Worm (Caenorhabditis elegans) whole organism, L2 larva: ENCODE data around the gene Y48A5A.3.

Experiments used
- C34F6.9 ChIP-seq: fragments of 150-350 bp; optimal IDR thresholded peaks from 2 replicates; lab custom pipeline; 2014; ENCODE audit warnings: missing biosample characterization, missing genetic modification characterization
- F13H6.1 ChIP-seq: sonication (generic microtip); optimal IDR thresholded peaks from 2 replicates; lab custom pipeline; 2016; ENCODE audit warnings: missing genetic modification characterization, missing compliant biosample characterization
- R02D3.7 ChIP-seq: fragments of 150-350 bp; optimal IDR thresholded peaks from 2 replicates; lab custom pipeline; 2014; ENCODE audit warnings: missing biosample characterization, missing genetic modification characterization
- ZK546.5 ChIP-seq: sonication (generic microtip); optimal IDR thresholded peaks from 2 replicates; lab custom pipeline; 2017; ENCODE audit warnings: missing biosample characterization, missing genetic modification characterization
- alr-1 ChIP-seq: fragments of 150-350 bp; optimal IDR thresholded peaks from 2 replicates; lab custom pipeline; 2014; ENCODE audit warnings: missing biosample characterization, missing genetic modification characterization
- aly-2 ChIP-seq: fragments of 150-350 bp; optimal IDR thresholded peaks from 2 replicates; lab custom pipeline; 2014; ENCODE audit warnings: missing biosample characterization, missing genetic modification characterization
- ama-1 ChIP-seq: fragments of 150-350 bp; optimal IDR thresholded peaks from 2 replicates; lab custom pipeline; 2018; ENCODE audit warnings: inconsistent platforms
- blmp-1 ChIP-seq: sonication (generic microtip); optimal IDR thresholded peaks from 2 replicates; lab custom pipeline; 2017; ENCODE audit warnings: missing genetic modification characterization, mild to moderate bottlenecking, missing compliant biosample characterization, antibody characterized with exemption, moderate library complexity; ENCODE audit not compliant: insufficient read depth
- ceh-16 ChIP-seq: fragments of 150-350 bp; optimal IDR thresholded peaks from 2 replicates; lab custom pipeline; 2014; ENCODE audit warnings: missing biosample characterization, missing genetic modification characterization
- ceh-82 ChIP-seq: fragments of 150-350 bp; optimal IDR thresholded peaks from 2 replicates; lab custom pipeline; 2014; ENCODE audit warnings: missing biosample characterization, missing genetic modification characterization
- crh-2 ChIP-seq: sonication (generic microtip); optimal IDR thresholded peaks from 2 replicates; lab custom pipeline; 2017; ENCODE audit warnings: missing biosample characterization, missing genetic modification characterization
- dmd-4 ChIP-seq: sonication (generic microtip); optimal IDR thresholded peaks from 2 replicates; lab custom pipeline; 2017; ENCODE audit warnings: missing biosample characterization, missing genetic modification characterization
- egl-27 ChIP-seq: sonication (generic microtip); optimal IDR thresholded peaks from 3 replicates; lab custom pipeline; 2017; ENCODE audit warnings: missing biosample characterization, missing genetic modification reagents, missing genetic modification characterization
- elt-1 ChIP-seq: fragments of 150-350 bp; optimal IDR thresholded peaks from 2 replicates; lab custom pipeline; 2014; ENCODE audit warnings: missing biosample characterization, missing genetic modification characterization
- elt-3 ChIP-seq: sonication (generic microtip); optimal IDR thresholded peaks from 2 replicates; lab custom pipeline; 2017; ENCODE audit warnings: missing biosample characterization, missing genetic modification characterization
- fos-1 ChIP-seq: fragments of 150-350 bp; optimal IDR thresholded peaks from 2 replicates; lab custom pipeline; 2014; ENCODE audit warnings: missing biosample characterization, missing genetic modification characterization
- gmeb-1 ChIP-seq: fragments of 150-350 bp; optimal IDR thresholded peaks from 2 replicates; lab custom pipeline; 2014; ENCODE audit warnings: missing biosample characterization, missing genetic modification characterization
- lin-11 ChIP-seq: fragments of 150-350 bp; sonication (generic microtip); optimal IDR thresholded peaks from 2 replicates; lab custom pipeline; 2014; ENCODE audit warnings: missing biosample characterization, missing genetic modification characterization, inconsistent platforms, mixed read lengths
- lin-39 ChIP-seq: fragments of 150-350 bp; optimal IDR thresholded peaks from 2 replicates; lab custom pipeline; 2014; ENCODE audit warnings: missing biosample characterization, missing genetic modification reagents, missing genetic modification characterization
- lsy-2 ChIP-seq, 2 experiments: fragments of 150-350 bp in 1 of 2; sonication (generic microtip) in 1 of 2; optimal IDR thresholded peaks; 2 replicates each; lab custom pipeline; 2014 to 2017; ENCODE audit warnings: missing biosample characterization in 2 of 2, missing genetic modification characterization in 2 of 2
- mab-5 ChIP-seq: fragments of 150-350 bp; optimal IDR thresholded peaks from 2 replicates; lab custom pipeline; 2014; ENCODE audit warnings: missing biosample characterization, missing genetic modification characterization
- mbf-1 ChIP-seq: sonication (generic microtip); optimal IDR thresholded peaks from 2 replicates; lab custom pipeline; 2017; ENCODE audit warnings: missing biosample characterization, missing genetic modification characterization
- mdl-1 ChIP-seq, 2 experiments: fragments of 150-350 bp in 1 of 2; sonication (generic microtip) in 1 of 2; optimal IDR thresholded peaks; 2 replicates each; lab custom pipeline; 2017; ENCODE audit warnings: missing biosample characterization in 2 of 2, missing genetic modification characterization in 2 of 2
- nhr-11 ChIP-seq: fragments of 150-350 bp; optimal IDR thresholded peaks from 2 replicates; lab custom pipeline; 2014; ENCODE audit warnings: missing biosample characterization, missing genetic modification characterization
- nhr-129 ChIP-seq: fragments of 150-350 bp; optimal IDR thresholded peaks from 2 replicates; lab custom pipeline; 2014; ENCODE audit warnings: missing biosample characterization, missing genetic modification characterization
- nhr-21 ChIP-seq: fragments of 150-350 bp; optimal IDR thresholded peaks from 2 replicates; lab custom pipeline; 2014; ENCODE audit warnings: missing biosample characterization, missing genetic modification characterization
- nhr-23 ChIP-seq: fragments of 150-350 bp; optimal IDR thresholded peaks from 2 replicates; lab custom pipeline; 2014; ENCODE audit warnings: missing biosample characterization, missing genetic modification reagents, missing genetic modification characterization
- nhr-25 ChIP-seq: fragments of 150-350 bp; sonication (generic microtip); optimal IDR thresholded peaks from 3 replicates; lab custom pipeline; 2014; ENCODE audit warnings: missing biosample characterization, missing genetic modification characterization
- nhr-77 ChIP-seq: fragments of 150-350 bp; optimal IDR thresholded peaks from 2 replicates; lab custom pipeline; 2014; ENCODE audit warnings: missing biosample characterization, missing genetic modification characterization
- peb-1 ChIP-seq: fragments of 150-350 bp; optimal IDR thresholded peaks from 2 replicates; lab custom pipeline; 2014; ENCODE audit warnings: missing biosample characterization, missing genetic modification characterization
- sem-4 ChIP-seq: fragments of 150-350 bp; optimal IDR thresholded peaks from 2 replicates; lab custom pipeline; 2014; ENCODE audit warnings: missing biosample characterization, missing genetic modification reagents, missing genetic modification characterization
- sma-3 ChIP-seq: sonication (generic microtip); optimal IDR thresholded peaks from 2 replicates; lab custom pipeline; 2016; ENCODE audit warnings: missing genetic modification reagents, missing genetic modification characterization, missing compliant biosample characterization
- sma-9 ChIP-seq, 2 experiments: fragments of 150-350 bp in 1 of 2; sonication (generic microtip) in 1 of 2; optimal IDR thresholded peaks; 2 replicates each; lab custom pipeline; 2014 to 2016; ENCODE audit warnings: missing genetic modification characterization in 2 of 2, mild to moderate bottlenecking in 1 of 2, missing biosample characterization in 1 of 2, missing compliant biosample characterization in 1 of 2, missing genetic modification reagents in 1 of 2, moderate library complexity in 1 of 2
- unc-39 ChIP-seq: fragments of 150-350 bp; optimal IDR thresholded peaks from 2 replicates; lab custom pipeline; 2014; ENCODE audit warnings: missing biosample characterization, missing genetic modification characterization
- unc-55 ChIP-seq: fragments of 150-350 bp; sonication (generic microtip); optimal IDR thresholded peaks from 3 replicates; lab custom pipeline; 2014; ENCODE audit warnings: missing biosample characterization, missing genetic modification reagents, missing genetic modification characterization
- unc-62 ChIP-seq: fragments of 150-350 bp; optimal IDR thresholded peaks from 2 replicates; lab custom pipeline; 2014; ENCODE audit warnings: missing biosample characterization, missing genetic modification reagents, missing genetic modification characterization
- zag-1 ChIP-seq: fragments of 150-350 bp; optimal IDR thresholded peaks from 2 replicates; lab custom pipeline; 2014; ENCODE audit warnings: missing biosample characterization, missing genetic modification characterization
- ztf-1 ChIP-seq: fragments of 200-800 bp; sonication (Bioruptor generic); conservative IDR thresholded peaks from 2 replicates; pipeline ENCODE4 v1.3.6; 2022; ENCODE audit warnings: missing genetic modification characterization, missing compliant biosample characterization
- ztf-11 ChIP-seq: sonication (generic microtip); optimal IDR thresholded peaks from 2 replicates; lab custom pipeline; 2017; ENCODE audit warnings: missing biosample characterization, missing genetic modification characterization
- ztf-4 ChIP-seq: fragments of 150-350 bp; optimal IDR thresholded peaks from 2 replicates; lab custom pipeline; 2014; ENCODE audit warnings: missing biosample characterization, missing genetic modification characterization

The Y48A5A.3 gene

ce11 chrIV:1970158-1970557 lies 621 bp downstream of the Y48A5A.3 start:
- TF ChIP-seq ztf-4 (tag; lab: Kevin White, UChicago) (no peak), blmp-1 (no peak), mbf-1 (tag; lab: Kevin White, UChicago) (no peak), lin-39 (tag; lab: Kevin White, UChicago) (no peak), F13H6.1 (tag; lab: Kevin White, UChicago) (no peak), fos-1 (tag; lab: Kevin White, UChicago) (no peak), sem-4 (no peak), elt-3 (tag; lab: Kevin White, UChicago) (no peak)

ce11 chrIV:1971078-1971477 lies 1.5 kb downstream of the Y48A5A.3 start:
- TF ChIP-seq nhr-25 (tag; lab: Kevin White, UChicago) (no peak), peb-1 (tag; lab: Kevin White, UChicago) (no peak), nhr-129 (tag; lab: Kevin White, UChicago) (no peak), R02D3.7 (tag; lab: Kevin White, UChicago) (no peak), crh-2 (tag; lab: Kevin White, UChicago) (no peak), ztf-4 (tag; lab: Kevin White, UChicago) (no peak), ceh-16 (no peak), lin-11 (tag; lab: Kevin White, UChicago) (no peak)

ce11 chrIV:1972271-1972670 lies 2.7 kb downstream of the Y48A5A.3 start, which contains the start of gene Y76B12C.4:
Y76B12C.4 (minus strand) TSS chrIV:1972371.
- TF ChIP-seq F13H6.1 (tag; lab: Kevin White, UChicago) (no peak), egl-27 (tag; lab: Kevin White, UChicago) (no peak), ztf-4 (tag; lab: Kevin White, UChicago) (no peak), ztf-11 (tag; lab: Kevin White, UChicago) (no peak), unc-55 (no peak), lsy-2 (tag; optimal IDR thresholded peaks at IDR 0.05; lab: Kevin White, UChicago) (no peak), ceh-82 (tag; lab: Kevin White, UChicago) (no peak), nhr-23 (tag; lab: Kevin White, UChicago) (no peak), elt-1 (no peak), nhr-77 (tag; lab: Kevin White, UChicago) (no peak), unc-39 (tag; lab: Kevin White, UChicago) (no peak), zag-1 (tag; lab: Kevin White, UChicago) (no peak), sma-3 (GFP tag; lab: Kevin White, UChicago) (no peak), ama-1 (lab: Kevin White, UChicago) (no peak), ztf-1 (GFP tag; lab: Robert Waterston, UW) (no peak)
- TF ChIP-seq, all 48 proteins: peak for 0

- TF ChIP-seq ceh-82 (tag; lab: Kevin White, UChicago) (no peak), unc-55 (peak; percentile 43), gmeb-1 (peak; percentile 18), unc-62 (GFP tag; lab: Kevin White, UChicago) (no peak), lsy-2 (tag; optimal IDR thresholded peaks at IDR 0.05; lab: Kevin White, UChicago) (peak in 1 of 2 experiments; percentile 14), sma-9 (GFP tag; optimal IDR thresholded peaks at IDR 0.05; lab: Kevin White, UChicago) (no peak), sma-9 (tag; optimal IDR thresholded peaks at IDR 0.05; lab: Kevin White, UChicago) (no peak), nhr-11 (tag; lab: Kevin White, UChicago) (no peak), crh-2 (tag; lab: Kevin White, UChicago) (no peak), C34F6.9 (no peak), mab-5 (tag; lab: Kevin White, UChicago) (no peak), alr-1 (tag; lab: Kevin White, UChicago) (no peak), blmp-1 (no peak), fos-1 (tag; lab: Kevin White, UChicago) (no peak), aly-2 (tag; lab: Kevin White, UChicago) (no peak), ZK546.5 (tag; lab: Kevin White, UChicago) (no peak), ztf-11 (tag; lab: Kevin White, UChicago) (no peak), lin-11 (tag; lab: Kevin White, UChicago) (no peak), mdl-1 (tag; optimal IDR thresholded peaks at IDR 0.05; lab: Kevin White, UChicago) (no peak), F13H6.1 (tag; lab: Kevin White, UChicago) (no peak), nhr-21 (tag; lab: Kevin White, UChicago) (no peak), ztf-4 (tag; lab: Kevin White, UChicago) (no peak), dmd-4 (tag; lab: Kevin White, UChicago) (no peak), ztf-1 (GFP tag; lab: Robert Waterston, UW) (no peak)
Observed at ce11 chrIV:1973372-1973771, 3.8 kb downstream of the Y48A5A.3 start, which contains the start of gene Y76B12C.3. Y76B12C.3 (plus strand) TSS chrIV:1973705.
